Fruit fly (Drosophila melanogaster): Measurements from ENCODE around the gene CG10565.

The CG10565 gene

dm6 chr3L:21176935-21177581 is 40.9 kb upstream of the CG10565 start (continued):
- TF ChIP-seq CG15514 (GFP tag; optimal IDR thresholded peaks at IDR 0.05) (peak; percentile 65), CG12236 (GFP tag; optimal IDR thresholded peaks at IDR 0.05) (peak; percentile 23), gsb (GFP tag; IDR thresholded peaks at IDR 0.05) (peak; percentile 83), Hmr (GFP tag; optimal IDR thresholded peaks at IDR 0.05) (peak; percentile 87), cg (GFP tag; optimal IDR thresholded peaks at IDR 0.05) (no peak), fu2 (GFP tag; optimal IDR thresholded peaks at IDR 0.05) (peak; percentile 51), CG3838 (GFP tag; optimal IDR thresholded peaks at IDR 0.05) (no peak), CG3847 (GFP tag; IDR thresholded peaks at IDR 0.05) (peak; percentile 85), sob (GFP tag; IDR thresholded peaks at IDR 0.05) (peak; percentile 80), Tbp (GFP tag; optimal IDR thresholded peaks at IDR 0.05) (no peak), Sry-β (GFP tag; optimal IDR thresholded peaks at IDR 0.05) (no peak), Ssrp (tag; optimal IDR thresholded peaks at IDR 0.05) (peak; percentile 12), CG4820 (GFP tag; optimal IDR thresholded peaks at IDR 0.05) (no peak), CG9876 (GFP tag; optimal IDR thresholded peaks at IDR 0.05) (no peak), CG17385 (GFP tag; optimal IDR thresholded peaks at IDR 0.05) (no peak), CG10979 (tag; optimal IDR thresholded peaks at IDR 0.05) (no peak), jumu (GFP tag; optimal IDR thresholded peaks at IDR 0.05) (no peak), CG2889 (GFP tag; IDR thresholded peaks at IDR 0.05) (peak; percentile 71; the same call in 2 of the 3 replicates), Trl (optimal IDR thresholded peaks at IDR 0.05) (peak in 1 of 2 experiments; percentile 23), Trl (GFP tag; optimal IDR thresholded peaks at IDR 0.05) (peak; percentile 10), CG10267 (tag; optimal IDR thresholded peaks at IDR 0.05) (peak; percentile 12), Gug (GFP tag; IDR thresholded peaks at IDR 0.05) (peak; percentile 68; the same call in 2 of the 4 replicates), PHDP (tag; optimal IDR thresholded peaks at IDR 0.05) (peak; percentile 78), Doc2 (GFP tag; IDR thresholded peaks at IDR 0.05) (no peak), Fer3 (tag; optimal IDR thresholded peaks at IDR 0.05) (peak; percentile 83), CG14014 (GFP tag; IDR thresholded peaks at IDR 0.05) (peak; percentile 80), CG17802 (tag; optimal IDR thresholded peaks at IDR 0.05) (no peak), esg (GFP tag; conservative IDR thresholded peaks at IDR 0.05) (peak; percentile 67), sim (GFP tag; IDR thresholded peaks at IDR 0.05) (no peak), lab (GFP tag; optimal IDR thresholded peaks at IDR 0.05) (peak; percentile 86), so (GFP tag; IDR thresholded peaks at IDR 0.05) (peak; percentile 67; the same call in 1 of the 3 replicates), Mad (GFP tag; optimal IDR thresholded peaks at IDR 0.05) (peak; percentile 48), ranshi (GFP tag; IDR thresholded peaks at IDR 0.05) (peak; percentile 65; the same call in 1 of the 2 replicates), ci (GFP tag; IDR thresholded peaks at IDR 0.05) (peak; percentile 52; the same call in 2 of the 3 replicates), Ada2b (GFP tag; IDR thresholded peaks at IDR 0.05) (peak; percentile 73), amos (GFP tag; IDR thresholded peaks at IDR 0.05; ENCODE audit: partially characterized antibody) (no peak), CG12659 (GFP tag; optimal IDR thresholded peaks at IDR 0.05) (peak; percentile 73), pzg (GFP tag; optimal IDR thresholded peaks at IDR 0.05) (no peak), ash1 (GFP tag; optimal IDR thresholded peaks at IDR 0.05) (no peak), dmrt99B (tag; optimal IDR thresholded peaks at IDR 0.05) (no peak), onecut (GFP tag; IDR thresholded peaks at IDR 0.05) (no peak), al (GFP tag; IDR thresholded peaks at IDR 0.05) (peak; percentile 89), B-H2 (GFP tag; optimal IDR thresholded peaks at IDR 0.05) (peak; percentile 5), CG34376 (GFP tag; optimal IDR thresholded peaks at IDR 0.05) (no peak), toy (GFP tag; IDR thresholded peaks at IDR 0.05) (peak; percentile 74), Kr (GFP tag; optimal IDR thresholded peaks at IDR 0.05) (no peak), btn (GFP tag; optimal IDR thresholded peaks at IDR 0.05) (no peak), CG31441 (GFP tag; IDR thresholded peaks at IDR 0.05) (no peak), CG6813 (GFP tag; optimal IDR thresholded peaks at IDR 0.05) (no peak), NFAT (GFP tag; IDR thresholded peaks at IDR 0.05) (peak; percentile 81)

Measured in whole organism, embryonic.